Fruit fly (Drosophila melanogaster): Measurements from ENCODE around the gene Acsf3.

The Acsf3 gene

dm6 chrX:7324816-7325246, 4.0 kb upstream of the Acsf3 start (continued):
- TF ChIP-seq Spps (tag; optimal IDR thresholded peaks at IDR 0.05), result peak; percentile 97
- TF ChIP-seq emc (GFP tag; optimal IDR thresholded peaks at IDR 0.05), result peak; percentile 28
- peak; percentile 59 for TF ChIP-seq Sry-β (GFP tag; optimal IDR thresholded peaks at IDR 0.05)
- TF ChIP-seq CG15269 (tag; optimal IDR thresholded peaks at IDR 0.05), result peak; percentile 98
- TF ChIP-seq CG13624 (GFP tag; optimal IDR thresholded peaks at IDR 0.05), result peak; percentile 60
- no peak for TF ChIP-seq Opbp (GFP tag; IDR thresholded peaks at IDR 0.05; ENCODE audit: partially characterized antibody)
- TF ChIP-seq CG8944 (GFP tag; optimal IDR thresholded peaks at IDR 0.05), result peak; percentile 57
- peak; percentile 88 for TF ChIP-seq CG12155 (GFP tag; optimal IDR thresholded peaks at IDR 0.05)
- TF ChIP-seq HLHmδ (GFP tag; optimal IDR thresholded peaks at IDR 0.05), result no peak
- peak; percentile 97 for TF ChIP-seq PHDP (tag; optimal IDR thresholded peaks at IDR 0.05)
- TF ChIP-seq sc (optimal IDR thresholded peaks at IDR 0.05), result no peak
- peak; percentile 95 for TF ChIP-seq sc (GFP tag; optimal IDR thresholded peaks at IDR 0.05)
- peak; percentile 95 for TF ChIP-seq esg (GFP tag; conservative IDR thresholded peaks at IDR 0.05)
- peak; percentile 100 for TF ChIP-seq CG31441 (GFP tag; IDR thresholded peaks at IDR 0.05)
- TF ChIP-seq stc (GFP tag; IDR thresholded peaks at IDR 0.05), result peak; percentile 95
- no peak for TF ChIP-seq Neu2 (GFP tag; optimal IDR thresholded peaks at IDR 0.05; ENCODE audit: borderline replicate concordance)
- peak; percentile 98 for TF ChIP-seq Drgx (GFP tag; IDR thresholded peaks at IDR 0.05)
- TF ChIP-seq sens-2 (GFP tag; IDR thresholded peaks at IDR 0.05), result peak; percentile 93
- TF ChIP-seq run (tag; optimal IDR thresholded peaks at IDR 0.05), result peak; percentile 96
- peak; percentile 94 for TF ChIP-seq seq (GFP tag; IDR thresholded peaks at IDR 0.05)
- peak; percentile 98 for TF ChIP-seq CG9727 (GFP tag; optimal IDR thresholded peaks at IDR 0.05)
- no peak for TF ChIP-seq fru (optimal IDR thresholded peaks at IDR 0.05)
- TF ChIP-seq CG6854 (GFP tag; optimal IDR thresholded peaks at IDR 0.05), result peak; percentile 92
- no peak for TF ChIP-seq vnd (GFP tag; IDR thresholded peaks at IDR 0.05; ENCODE audit: partially characterized antibody)
- peak; percentile 83 for TF ChIP-seq wek (GFP tag; optimal IDR thresholded peaks at IDR 0.05)
- TF ChIP-seq Hsf (GFP tag; optimal IDR thresholded peaks at IDR 0.05), result peak; percentile 93
- TF ChIP-seq D19A (tag; optimal IDR thresholded peaks at IDR 0.05), result peak; percentile 96
- peak; percentile 13 for TF ChIP-seq ash1 (GFP tag; optimal IDR thresholded peaks at IDR 0.05)
- TF ChIP-seq Dbx (GFP tag; IDR thresholded peaks at IDR 0.05), result peak; percentile 88
- TF ChIP-seq usp (GFP tag; optimal IDR thresholded peaks at IDR 0.05), result no peak
- TF ChIP-seq tio (GFP tag; optimal IDR thresholded peaks at IDR 0.05), result peak; percentile 88
- TF ChIP-seq mam (GFP tag; optimal IDR thresholded peaks at IDR 0.05), result peak; percentile 75
- TF ChIP-seq Pdp1 (GFP tag; optimal IDR thresholded peaks at IDR 0.05), result peak; percentile 85 to 88
- peak; percentile 91 for TF ChIP-seq CG6683 (GFP tag; optimal IDR thresholded peaks at IDR 0.05)
- peak; percentile 78 for TF ChIP-seq al (GFP tag; IDR thresholded peaks at IDR 0.05)
- peak; percentile 82 for TF ChIP-seq CG9932 (GFP tag; IDR thresholded peaks at IDR 0.05)
- peak; percentile 97 for TF ChIP-seq HLH3B (GFP tag; IDR thresholded peaks at IDR 0.05)
- TF ChIP-seq Kr (GFP tag; optimal IDR thresholded peaks at IDR 0.05), result peak; percentile 88
- peak; percentile 9 to 69 for TF ChIP-seq crp (GFP tag; optimal IDR thresholded peaks at IDR 0.05)
- TF ChIP-seq CG15479 (GFP tag; optimal IDR thresholded peaks at IDR 0.05), result peak; percentile 60
- peak; percentile 62 for TF ChIP-seq CG3995 (GFP tag; optimal IDR thresholded peaks at IDR 0.05)
- TF ChIP-seq Vsx1 (GFP tag; optimal IDR thresholded peaks at IDR 0.05), result peak; percentile 92
- peak; percentile 92 to 98 for TF ChIP-seq bsh (GFP tag; optimal IDR thresholded peaks at IDR 0.05)
- peak; percentile 66 for TF ChIP-seq NK7.1 (GFP tag; optimal IDR thresholded peaks at IDR 0.05)
- peak; percentile 91 for TF ChIP-seq CG9437 (GFP tag; optimal IDR thresholded peaks at IDR 0.05)
- TF ChIP-seq CG6813 (GFP tag; optimal IDR thresholded peaks at IDR 0.05), result peak; percentile 97
- TF ChIP-seq Hr51 (GFP tag; optimal IDR thresholded peaks at IDR 0.05), result peak; percentile 82 to 98
- TF ChIP-seq cato (GFP tag; optimal IDR thresholded peaks at IDR 0.05; ENCODE audit: borderline replicate concordance), result peak; percentile 88
- peak; percentile 96 for TF ChIP-seq sob (GFP tag; IDR thresholded peaks at IDR 0.05)
- peak; percentile 97 for TF ChIP-seq dysf (GFP tag; IDR thresholded peaks at IDR 0.05)
- TF ChIP-seq CG18764 (GFP tag; optimal IDR thresholded peaks at IDR 0.05), result peak; percentile 91
